Worm (Caenorhabditis elegans): ENCODE results near the gene T11B7.2.

T11B7.2 gene

ce11 chrIV:8794895-8795665 lies 49.3 kb downstream of the T11B7.2 start (continued):
- TF ChIP-seq nhr-76 (tag; optimal IDR thresholded peaks at IDR 0.05), result no peak
- 0 out of 2 replicates have a peak, but pooled peaks have one; percentile 3 for TF ChIP-seq madf-9 (GFP tag; conservative IDR thresholded peaks at IDR 0.05)
- TF ChIP-seq hmg-1.1 (GFP tag; IDR thresholded peaks at IDR 0.05), result peak; percentile 90
- TF ChIP-seq unc-62 (GFP tag; optimal IDR thresholded peaks at IDR 0.05 in 1 of 2), result peak in 1 of 2 experiments; percentile 98
- TF ChIP-seq unc-62 (tag; optimal IDR thresholded peaks at IDR 0.05), result peak; percentile 95
- TF ChIP-seq tra-1 (GFP tag; IDR thresholded peaks at IDR 0.05), result peak; percentile 93
- TF ChIP-seq mdl-1 (tag; optimal IDR thresholded peaks at IDR 0.05), result peak; percentile 73 to 97
- no peak for TF ChIP-seq daf-19 (GFP tag; conservative IDR thresholded peaks at IDR 0.05)
- peak; percentile 81 for TF ChIP-seq lin-13 (GFP tag; optimal IDR thresholded peaks at IDR 0.05)
- TF ChIP-seq nhr-41 (GFP tag; IDR thresholded peaks at IDR 0.05), result peak; percentile 86; the same call in 1 of the 2 replicates
- TF ChIP-seq T20F7.1 (GFP tag; optimal IDR thresholded peaks at IDR 0.05), result peak; percentile 86
- peak; percentile 16 to 90 for TF ChIP-seq hif-1 (tag; optimal IDR thresholded peaks at IDR 0.05)
- TF ChIP-seq lin-38 (GFP tag; IDR thresholded peaks at IDR 0.05), result peak; percentile 59; the same call in 1 of the 2 replicates
- no peak for TF ChIP-seq ceh-82 (tag; optimal IDR thresholded peaks at IDR 0.05)
- TF ChIP-seq pqm-1 (tag; optimal IDR thresholded peaks at IDR 0.05), result peak; percentile 68
- TF ChIP-seq spr-1 (tag; optimal IDR thresholded peaks at IDR 0.05), result peak; percentile 53
- TF ChIP-seq lin-39 (tag; optimal IDR thresholded peaks at IDR 0.05), result peak; percentile 52
- no peak for TF ChIP-seq ztf-7 (tag; optimal IDR thresholded peaks at IDR 0.05)
- peak; percentile 93 for TF ChIP-seq cey-2 (tag; optimal IDR thresholded peaks at IDR 0.05; ENCODE audit: borderline replicate concordance, insufficient read depth)
- TF ChIP-seq dpl-1 (GFP tag; optimal IDR thresholded peaks at IDR 0.05), result no peak
- TF ChIP-seq arid-1 (GFP tag; conservative IDR thresholded peaks at IDR 0.05), result 0 out of 2 replicates have a peak, but pooled peaks have one; percentile 18
- 0 out of 2 replicates have a peak, but pooled peaks have one; percentile 10 for TF ChIP-seq D1046.2 (GFP tag; IDR thresholded peaks at IDR 0.05)
- TF ChIP-seq rbr-2 (tag; optimal IDR thresholded peaks at IDR 0.05), result peak; percentile 86
- no peak for TF ChIP-seq unc-130 (GFP tag; optimal IDR thresholded peaks at IDR 0.05)
- peak; percentile 87 for TF ChIP-seq ctbp-1 (GFP tag; IDR thresholded peaks at IDR 0.05)
- no peak for TF ChIP-seq zfp-2 (tag; optimal IDR thresholded peaks at IDR 0.05)
- TF ChIP-seq nhr-77 (tag; optimal IDR thresholded peaks at IDR 0.05), result peak; percentile 93
- peak; percentile 52 for TF ChIP-seq jun-1 (tag; optimal IDR thresholded peaks at IDR 0.05)
- TF ChIP-seq saeg-2 (GFP tag; IDR thresholded peaks at IDR 0.05), result 0 out of 2 replicates have a peak, but pooled peaks have one; percentile 70
- TF ChIP-seq T26A8.4 (GFP tag; IDR thresholded peaks at IDR 0.05), result peak; percentile 68; the same call in 1 of the 2 replicates
- TF ChIP-seq ceh-44 (GFP tag; IDR thresholded peaks at IDR 0.05), result 0 out of 2 replicates have a peak, but pooled peaks have one; percentile 31
- TF ChIP-seq Y5F2A.4 (GFP tag; optimal IDR thresholded peaks at IDR 0.05), result no peak
- peak; percentile 88 for TF ChIP-seq nhr-10 (tag; optimal IDR thresholded peaks at IDR 0.05)
- peak; percentile 2 for TF ChIP-seq duxl-1 (tag; optimal IDR thresholded peaks at IDR 0.05; ENCODE audit: poor library complexity)
- no peak for TF ChIP-seq zip-11 (GFP tag; IDR thresholded peaks at IDR 0.05)
- TF ChIP-seq dmd-6 (GFP tag; IDR thresholded peaks at IDR 0.05), result peak; percentile 93
- peak; percentile 50; the same call in 1 of the 2 replicates for TF ChIP-seq lin-1 (GFP tag; IDR thresholded peaks at IDR 0.05)
- peak; percentile 79; the same call in 1 of the 2 replicates for TF ChIP-seq pha-4 (GFP tag; IDR thresholded peaks at IDR 0.05)
- TF ChIP-seq pha-4 (tag; optimal IDR thresholded peaks at IDR 0.05), result no peak
- TF ChIP-seq snpc-1.2 (GFP tag; IDR thresholded peaks at IDR 0.05), result no peak
- TF ChIP-seq hlh-30 (tag; optimal IDR thresholded peaks at IDR 0.05; ENCODE audit: insufficient read depth), result peak; percentile 96
- peak; percentile 100 for TF ChIP-seq set-16 (GFP tag; IDR thresholded peaks at IDR 0.05)
- peak; percentile 99 for TF ChIP-seq hlh-11 (tag; optimal IDR thresholded peaks at IDR 0.05)
- peak; percentile 85 for TF ChIP-seq nhr-25 (tag; optimal IDR thresholded peaks at IDR 0.05; ENCODE audit: borderline replicate concordance, insufficient read depth)
- peak; percentile 51 for TF ChIP-seq nhr-6 (tag; optimal IDR thresholded peaks at IDR 0.05)
- TF ChIP-seq dmd-9 (GFP tag; IDR thresholded peaks at IDR 0.05), result no peak
- peak; percentile 27 for TF ChIP-seq F10B5.3 (tag; optimal IDR thresholded peaks at IDR 0.05)
- peak; percentile 15 for TF ChIP-seq ceh-32 (tag; optimal IDR thresholded peaks at IDR 0.05; ENCODE audit: poor library complexity)

Data from whole organism, L4 larva.